Fruit fly (Drosophila melanogaster) whole organism, embryonic: ENCODE data around the gene CG33331.

Source experiments
- Ada2b ChIP-seq: fragments of 200-800 bp; sonication (Bioruptor generic); IDR thresholded peaks from 2 replicates; pipeline ENCODE4 v1.3.6; 2022; ENCODE audit warnings: missing biosample characterization, missing genetic modification characterization
- CG10274 ChIP-seq: fragments of 200-800 bp; sonication (Bioruptor generic); optimal IDR thresholded peaks from 3 replicates; lab custom pipeline; 2017; ENCODE audit warnings: missing biosample characterization, mild to moderate bottlenecking, missing genetic modification characterization
- CG10366 ChIP-seq: fragments of 200-800 bp; sonication (Bioruptor generic); IDR thresholded peaks from 2 replicates; pipeline ENCODE4 v1.3.6; 2022; ENCODE audit warnings: missing biosample characterization, missing genetic modification characterization
- CG12659 ChIP-seq: fragments of 200-800 bp; sonication (Bioruptor generic); optimal IDR thresholded peaks from 3 replicates; lab custom pipeline; 2017; ENCODE audit warnings: mild to moderate bottlenecking, missing biosample characterization, missing genetic modification reagents, missing genetic modification characterization
- CG13296 ChIP-seq: fragments of 200-800 bp; sonication (Bioruptor generic); optimal IDR thresholded peaks from 3 replicates; lab custom pipeline; 2018; ENCODE audit warnings: missing biosample characterization, mild to moderate bottlenecking, missing genetic modification characterization
- CG15269 ChIP-seq: fragments of 200-800 bp; sonication (Bioruptor generic); optimal IDR thresholded peaks from 2 replicates; lab custom pipeline; 2018; ENCODE audit warnings: missing biosample characterization, mild to moderate bottlenecking, missing genetic modification characterization, moderate library complexity
- CG15514 ChIP-seq: fragments of 200-800 bp; sonication (Bioruptor generic); optimal IDR thresholded peaks from 3 replicates; lab custom pipeline; 2017; ENCODE audit warnings: missing biosample characterization, missing genetic modification characterization, mild to moderate bottlenecking, moderate library complexity, missing genetic modification reagents
- CG16863 ChIP-seq: fragments of 200-800 bp; sonication (Bioruptor generic); optimal IDR thresholded peaks from 3 replicates; lab custom pipeline; 2016; ENCODE audit warnings: missing biosample characterization, missing genetic modification characterization
- CG18599 ChIP-seq: fragments of 200-800 bp; sonication (Bioruptor generic); optimal IDR thresholded peaks from 3 replicates; lab custom pipeline; 2017; ENCODE audit warnings: missing biosample characterization, missing genetic modification characterization, mild to moderate bottlenecking, moderate library complexity, missing genetic modification reagents
- CG2199 ChIP-seq: fragments of 200-800 bp; sonication (Bioruptor generic); IDR thresholded peaks from 3 replicates; pipeline ENCODE4 v1.3.6; 2022; ENCODE audit warnings: missing biosample characterization, missing genetic modification characterization
- CG30020 ChIP-seq: fragments of 200-800 bp; optimal IDR thresholded peaks from 2 replicates; lab custom pipeline; 2019; ENCODE audit warnings: missing biosample characterization, mild to moderate bottlenecking, missing genetic modification characterization, moderate library complexity
- CG31224 ChIP-seq: fragments of 200-800 bp; sonication (Bioruptor generic); IDR thresholded peaks from 2 replicates; pipeline ENCODE4 v1.3.6; 2022; ENCODE audit warnings: missing biosample characterization, missing genetic modification characterization
- CG3995 ChIP-seq: fragments of 200-800 bp; sonication (Bioruptor generic); optimal IDR thresholded peaks from 3 replicates; lab custom pipeline; 2016; ENCODE audit warnings: missing biosample characterization, missing genetic modification characterization
- CG42726 ChIP-seq: fragments of 200-800 bp; sonication (Bioruptor generic); IDR thresholded peaks from 2 replicates; pipeline ENCODE4 v1.3.6; 2022; ENCODE audit warnings: missing biosample characterization, missing genetic modification characterization; ENCODE audit not compliant: partially characterized antibody
- CG4328 ChIP-seq: fragments of 200-800 bp; sonication (Bioruptor generic); optimal IDR thresholded peaks from 3 replicates; lab custom pipeline; 2017; ENCODE audit warnings: missing biosample characterization, missing genetic modification reagents, missing genetic modification characterization
- CG4360 ChIP-seq: fragments of 200-800 bp; sonication (Bioruptor generic); IDR thresholded peaks from 2 replicates; pipeline ENCODE4 v1.3.6; 2022; ENCODE audit warnings: missing biosample characterization, missing genetic modification characterization
- CG6175 ChIP-seq: fragments of 200-800 bp; sonication (Bioruptor generic); IDR thresholded peaks from 3 replicates; pipeline ENCODE4 v1.3.6; 2022; ENCODE audit warnings: missing biosample characterization, missing genetic modification characterization
- CG6683 ChIP-seq: fragments of 200-800 bp; sonication (Bioruptor generic); optimal IDR thresholded peaks from 2 replicates; lab custom pipeline; 2017; ENCODE audit warnings: missing biosample characterization, mild to moderate bottlenecking, missing genetic modification characterization, missing genetic modification reagents
- CG6765 ChIP-seq: fragments of 200-800 bp; sonication (Bioruptor generic); optimal IDR thresholded peaks from 3 replicates; lab custom pipeline; 2017; ENCODE audit warnings: missing biosample characterization, mild to moderate bottlenecking, missing genetic modification characterization
- CG8359 ChIP-seq: fragments of 200-800 bp; sonication (Bioruptor generic); optimal IDR thresholded peaks from 2 replicates; lab custom pipeline; 2017; ENCODE audit warnings: missing biosample characterization, mild to moderate bottlenecking, missing genetic modification characterization, borderline replicate concordance
- CG8388 ChIP-seq: fragments of 200-800 bp; sonication (Bioruptor generic); optimal IDR thresholded peaks from 2 replicates; lab custom pipeline; 2019; ENCODE audit warnings: missing biosample characterization, mild to moderate bottlenecking, missing genetic modification characterization, moderate library complexity
- E2f1 ChIP-seq: fragments of 200-800 bp; sonication (Bioruptor generic); IDR thresholded peaks from 2 replicates; pipeline ENCODE4 v1.3.6; 2022; ENCODE audit warnings: missing biosample characterization, missing genetic modification characterization
- E2f2 ChIP-seq: fragments of 200-800 bp; sonication (Bioruptor generic); IDR thresholded peaks from 2 replicates; pipeline ENCODE4 v1.3.6; 2022; ENCODE audit warnings: missing biosample characterization, missing genetic modification characterization
- Hey ChIP-seq: fragments of 200-800 bp; sonication (Bioruptor generic); optimal IDR thresholded peaks from 3 replicates; lab custom pipeline; 2018; ENCODE audit warnings: missing biosample characterization, mild to moderate bottlenecking, missing genetic modification characterization
- HmgD ChIP-seq: fragments of 200-800 bp; sonication (Bioruptor generic); optimal IDR thresholded peaks from 3 replicates; lab custom pipeline; 2016; ENCODE audit warnings: missing biosample characterization, missing genetic modification characterization
- Hsf ChIP-seq: fragments of 200-800 bp; sonication (Bioruptor generic); optimal IDR thresholded peaks from 3 replicates; lab custom pipeline; 2016; ENCODE audit warnings: missing biosample characterization, missing genetic modification characterization
- Lhr ChIP-seq: fragments of 200-800 bp; sonication (Bioruptor generic); optimal IDR thresholded peaks from 3 replicates; lab custom pipeline; 2017; ENCODE audit warnings: mild to moderate bottlenecking, missing biosample characterization, missing genetic modification reagents, missing genetic modification characterization
- Mad ChIP-seq: fragments of 200-800 bp; sonication (Bioruptor generic); optimal IDR thresholded peaks from 2 replicates; lab custom pipeline; 2016; ENCODE audit warnings: missing biosample characterization, missing genetic modification characterization
- Max ChIP-seq: fragments of 200-800 bp; sonication (Bioruptor generic); optimal IDR thresholded peaks from 2 replicates; lab custom pipeline; 2016; ENCODE audit warnings: missing biosample characterization, mild to moderate bottlenecking, missing genetic modification characterization
- Med ChIP-seq: fragments of 200-800 bp; sonication (Bioruptor generic); peaks from one replicate; lab custom pipeline; 2016; ENCODE audit warnings: missing biosample characterization, missing genetic modification characterization, mild to moderate bottlenecking, inconsistent platforms, moderate library complexity
- NFAT ChIP-seq: fragments of 200-800 bp; sonication (Bioruptor generic); IDR thresholded peaks from 2 replicates; pipeline ENCODE4 v1.3.6; 2022; ENCODE audit warnings: missing biosample characterization, missing genetic modification characterization
- NK7.1 ChIP-seq: fragments of 200-800 bp; sonication (Bioruptor generic); optimal IDR thresholded peaks from 3 replicates; lab custom pipeline; 2016; ENCODE audit warnings: missing biosample characterization, missing genetic modification characterization
- Optix ChIP-seq: fragments of 200-800 bp; sonication (Bioruptor generic); IDR thresholded peaks from 3 replicates; pipeline ENCODE4 v1.3.6; 2022; ENCODE audit warnings: missing biosample characterization, missing genetic modification characterization
- Sry-β ChIP-seq: fragments of 200-800 bp; sonication (Bioruptor generic); optimal IDR thresholded peaks from 2 replicates; lab custom pipeline; 2018; ENCODE audit warnings: missing biosample characterization, mild to moderate bottlenecking, missing genetic modification characterization, moderate library complexity
- Usf ChIP-seq: fragments of 200-800 bp; sonication (Bioruptor generic); optimal IDR thresholded peaks from 2 replicates; lab custom pipeline; 2017; ENCODE audit warnings: missing genotype, missing biosample characterization, missing genetic modification characterization
- amos ChIP-seq: fragments of 200-800 bp; sonication (Bioruptor generic); IDR thresholded peaks from 2 replicates; pipeline ENCODE4 v1.3.6; 2022; ENCODE audit warnings: missing biosample characterization, missing genetic modification characterization; ENCODE audit not compliant: partially characterized antibody
- ato ChIP-seq: fragments of 200-800 bp; sonication (Bioruptor generic); IDR thresholded peaks from 2 replicates; pipeline ENCODE4 v1.3.6; 2022; ENCODE audit warnings: missing biosample characterization, missing genetic modification characterization; ENCODE audit not compliant: partially characterized antibody
- br ChIP-seq: fragments of >200 bp; optimal IDR thresholded peaks from 2 replicates; lab custom pipeline; 2017
- chm ChIP-seq: fragments of 200-800 bp; sonication (Bioruptor generic); IDR thresholded peaks from 2 replicates; pipeline ENCODE4 v1.3.6; 2022; ENCODE audit warnings: missing biosample characterization, missing genetic modification characterization
- gt ChIP-seq: fragments of 200-800 bp; sonication (Bioruptor generic); IDR thresholded peaks from 2 replicates; pipeline ENCODE4 v1.3.6; 2022; ENCODE audit warnings: missing biosample characterization, missing genetic modification characterization
- jing ChIP-seq: fragments of 200-800 bp; sonication (Bioruptor generic); optimal IDR thresholded peaks from 2 replicates; lab custom pipeline; 2018; ENCODE audit warnings: missing biosample characterization, mild to moderate bottlenecking, missing genetic modification characterization
- lilli ChIP-seq: fragments of 200-800 bp; sonication (Bioruptor generic); optimal IDR thresholded peaks from 3 replicates; lab custom pipeline; 2016; ENCODE audit warnings: missing biosample characterization, missing genetic modification characterization
- p53 ChIP-seq: fragments of 200-800 bp; sonication (Bioruptor generic); optimal IDR thresholded peaks from 2 replicates; lab custom pipeline; 2016; ENCODE audit warnings: missing biosample characterization, missing genetic modification characterization
- pan ChIP-seq, 4 experiments: fragments of >200 bp in 3 of 4; fragments of 200-800 bp in 1 of 4; sonication (Bioruptor generic) in 1 of 4; optimal IDR thresholded peaks in 3 of 4; IDR thresholded peaks in 1 of 4; 2 replicates each; pipeline versions ENCODE4 v1.3.6 to Lab custom; 2017 to 2022; ENCODE audit warnings: missing biosample characterization in 2 of 4, missing genetic modification characterization in 2 of 4, mixed read lengths in 1 of 4
- phol ChIP-seq: fragments of 200-800 bp; sonication (Bioruptor generic); optimal IDR thresholded peaks from 3 replicates; lab custom pipeline; 2018; ENCODE audit warnings: missing biosample characterization, mild to moderate bottlenecking, missing genetic modification characterization, moderate library complexity
- ranshi ChIP-seq: fragments of 200-800 bp; sonication (Bioruptor generic); IDR thresholded peaks from 2 replicates; pipeline ENCODE4 v1.3.6; 2022; ENCODE audit warnings: missing biosample characterization, missing genetic modification characterization
- sim ChIP-seq: fragments of 200-800 bp; sonication (Bioruptor generic); IDR thresholded peaks from 2 replicates; pipeline ENCODE4 v1.3.6; 2022; ENCODE audit warnings: missing biosample characterization, missing genetic modification characterization
- tin ChIP-seq: fragments of 200-800 bp; sonication (Bioruptor generic); optimal IDR thresholded peaks from 3 replicates; lab custom pipeline; 2016; ENCODE audit warnings: missing biosample characterization, missing genetic modification characterization
- yki ChIP-seq: fragments of >200 bp; optimal IDR thresholded peaks from 3 replicates; lab custom pipeline; 2018
- zfh2 ChIP-seq: fragments of 200-800 bp; sonication (Bioruptor generic); optimal IDR thresholded peaks from 2 replicates; lab custom pipeline; 2016; ENCODE audit warnings: missing biosample characterization, missing genetic modification characterization

CG33331 gene

dm6 chr3R:14898280-14898756 is 12.1 kb downstream of the CG33331 start, which contains the start of the genes Nup93-2 and CG3817 (continued):
- TF ChIP-seq CG10274 (GFP tag; lab: Kevin White, UChicago) (no peak), E2f2 (GFP tag; lab: Robert Waterston, UW) (peak; percentile 43), CG15514 (GFP tag; lab: Kevin White, UChicago) (peak; percentile 28), zfh2 (peak; percentile 59), CG6683 (GFP tag; lab: Kevin White, UChicago) (no peak), CG4328 (peak; percentile 45), CG13296 (GFP tag; lab: Kevin White, UChicago) (peak; percentile 75), CG18599 (GFP tag; lab: Kevin White, UChicago) (no peak), sim (GFP tag; lab: Robert Waterston, UW) (no peak), Sry-β (no peak), CG42726 (GFP tag; lab: Robert Waterston, UW) (no peak), CG3995 (GFP tag; lab: Kevin White, UChicago) (no peak), CG6175 (0 out of 3 replicates have a peak, but pooled peaks have one; percentile 33), Usf (GFP tag; lab: Kevin White, UChicago) (peak; percentile 56), Lhr (no peak), Mad (GFP tag; lab: Kevin White, UChicago) (no peak), CG6765 (GFP tag; lab: Kevin White, UChicago) (peak; percentile 34), Med (peak; percentile 91), p53 (GFP tag; lab: Kevin White, UChicago) (no peak), CG31224 (GFP tag; lab: Robert Waterston, UW) (no peak), yki (no peak), Optix (GFP tag; lab: Robert Waterston, UW) (no peak), tin (GFP tag; lab: Kevin White, UChicago) (peak; percentile 45), CG10366 (GFP tag; lab: Robert Waterston, UW) (peak; percentile 56), E2f1 (GFP tag; lab: Robert Waterston, UW) (peak; percentile 72), CG4360 (GFP tag; lab: Robert Waterston, UW) (no peak), gt (GFP tag; lab: Robert Waterston, UW) (0 out of 2 replicates have a peak, but pooled peaks have one; percentile 37), chm (no peak), CG15269 (tag; lab: Kevin White, UChicago) (peak; percentile 56), jing (no peak), ato (GFP tag; lab: Robert Waterston, UW) (peak; percentile 10; the same call in 1 of the 2 replicates), HmgD (GFP tag; lab: Kevin White, UChicago) (no peak), pan (optimal IDR thresholded peaks at IDR 0.05; lab: Kevin White, UChicago) (no peak), pan (GFP tag; optimal IDR thresholded peaks at IDR 0.05 in 1 of 2, IDR thresholded peaks at IDR 0.05 in 1 of 2) (peak in 1 of 2 experiments; percentile 46), ranshi (GFP tag; lab: Robert Waterston, UW) (peak; percentile 72; the same call in 1 of the 2 replicates), amos (GFP tag; lab: Robert Waterston, UW) (peak; percentile 66), Hey (tag; lab: Kevin White, UChicago) (no peak), Hsf (GFP tag; lab: Kevin White, UChicago) (peak; percentile 24), CG8388 (GFP tag; lab: Kevin White, UChicago) (peak; percentile 66), CG8359 (GFP tag; lab: Kevin White, UChicago) (no peak), br (lab: Kevin White, UChicago) (no peak), NFAT (GFP tag; lab: Robert Waterston, UW) (peak; percentile 58; the same call in 1 of the 2 replicates), CG16863 (no peak), NK7.1 (no peak), phol (tag; lab: Kevin White, UChicago) (peak; percentile 85), Ada2b (GFP tag; lab: Robert Waterston, UW) (peak; percentile 26; the same call in 1 of the 2 replicates), CG12659 (GFP tag; lab: Kevin White, UChicago) (peak; percentile 36), CG30020 (tag; lab: Kevin White, UChicago) (peak; percentile 74), Max (GFP tag; lab: Kevin White, UChicago) (no peak), lilli (GFP tag; lab: Kevin White, UChicago) (peak; percentile 40), CG2199 (no peak)
